Fruit fly (Drosophila melanogaster): Measurements from ENCODE around the gene CG3808.

CG3808 gene

dm6 chr3L:18995667-18996029 is 4.8 kb downstream of the CG3808 start:
- TF ChIP-seq Mnt (GFP tag; optimal IDR thresholded peaks at IDR 0.05) (peak; percentile 53), toe (GFP tag; optimal IDR thresholded peaks at IDR 0.05) (no peak), ovo (GFP tag; optimal IDR thresholded peaks at IDR 0.05) (peak; percentile 9), cic (GFP tag; optimal IDR thresholded peaks at IDR 0.05) (peak; percentile 35), tj (GFP tag; optimal IDR thresholded peaks at IDR 0.05) (peak; percentile 19), CG5204 (GFP tag; optimal IDR thresholded peaks at IDR 0.05) (no peak), Hr96 (GFP tag; optimal IDR thresholded peaks at IDR 0.05) (no peak)

dm6 chr3L:18994505-18994969 is 5.9 kb downstream of the CG3808 start:
- TF ChIP-seq cic (GFP tag; optimal IDR thresholded peaks at IDR 0.05): peak; percentile 75
- peak; percentile 80 for TF ChIP-seq Mnt (GFP tag; optimal IDR thresholded peaks at IDR 0.05)
- TF ChIP-seq cnc (optimal IDR thresholded peaks at IDR 0.05): no peak
- TF ChIP-seq Clk (GFP tag; optimal IDR thresholded peaks at IDR 0.05): no peak
- TF ChIP-seq CG33017 (tag; optimal IDR thresholded peaks at IDR 0.05): peak; percentile 20

- TF ChIP-seq Mnt (GFP tag; optimal IDR thresholded peaks at IDR 0.05) (no peak), bab1 (GFP tag; optimal IDR thresholded peaks at IDR 0.05) (no peak), CG12768 (GFP tag; optimal IDR thresholded peaks at IDR 0.05) (no peak), toe (GFP tag; optimal IDR thresholded peaks at IDR 0.05) (no peak), CG7101 (tag; optimal IDR thresholded peaks at IDR 0.05) (no peak), cnc (optimal IDR thresholded peaks at IDR 0.05) (no peak), ovo (GFP tag; optimal IDR thresholded peaks at IDR 0.05) (no peak), Crg-1 (GFP tag; optimal IDR thresholded peaks at IDR 0.05) (no peak), CG1620 (GFP tag; optimal IDR thresholded peaks at IDR 0.05) (no peak), kay (GFP tag; ENCODE audit: borderline replicate concordance) (no peak), cic (GFP tag; optimal IDR thresholded peaks at IDR 0.05) (no peak), CG33017 (tag; optimal IDR thresholded peaks at IDR 0.05) (no peak), Clk (GFP tag; optimal IDR thresholded peaks at IDR 0.05) (no peak), Hr96 (GFP tag; optimal IDR thresholded peaks at IDR 0.05) (no peak), tj (GFP tag; optimal IDR thresholded peaks at IDR 0.05) (no peak)
These were observed 6.7 kb downstream of the CG3808 start for dm6 chr3L:18993578-18994255.

- TF ChIP-seq Mnt (GFP tag; optimal IDR thresholded peaks at IDR 0.05) (no peak), CG7101 (tag; optimal IDR thresholded peaks at IDR 0.05) (no peak), CG12768 (GFP tag; optimal IDR thresholded peaks at IDR 0.05) (no peak), tj (GFP tag; optimal IDR thresholded peaks at IDR 0.05) (peak; percentile 76), CG11617 (GFP tag; optimal IDR thresholded peaks at IDR 0.05) (no peak), Clk (GFP tag; optimal IDR thresholded peaks at IDR 0.05) (no peak), cic (GFP tag; optimal IDR thresholded peaks at IDR 0.05) (peak; percentile 42)
These were observed 7.6 kb downstream of the CG3808 start for dm6 chr3L:18992820-18993219.

- TF ChIP-seq cnc (optimal IDR thresholded peaks at IDR 0.05) (no peak), CG7045 (GFP tag; optimal IDR thresholded peaks at IDR 0.05) (no peak), Clk (GFP tag; optimal IDR thresholded peaks at IDR 0.05) (no peak), CG33017 (tag; optimal IDR thresholded peaks at IDR 0.05) (no peak), cic (GFP tag; optimal IDR thresholded peaks at IDR 0.05) (no peak), CG14711 (tag; optimal IDR thresholded peaks at IDR 0.05) (no peak), Crg-1 (GFP tag; optimal IDR thresholded peaks at IDR 0.05) (no peak), tj (GFP tag; optimal IDR thresholded peaks at IDR 0.05) (no peak), kay (GFP tag; ENCODE audit: borderline replicate concordance) (no peak), ovo (GFP tag; optimal IDR thresholded peaks at IDR 0.05) (no peak), CG5204 (GFP tag; optimal IDR thresholded peaks at IDR 0.05) (no peak), CG12768 (GFP tag; optimal IDR thresholded peaks at IDR 0.05) (no peak), bab1 (GFP tag; optimal IDR thresholded peaks at IDR 0.05) (no peak), CG1620 (GFP tag; optimal IDR thresholded peaks at IDR 0.05) (no peak), Mnt (GFP tag; optimal IDR thresholded peaks at IDR 0.05) (no peak), toe (GFP tag; optimal IDR thresholded peaks at IDR 0.05) (no peak), pad (GFP tag; optimal IDR thresholded peaks at IDR 0.05) (no peak), CG7101 (tag; optimal IDR thresholded peaks at IDR 0.05) (no peak), Hr96 (GFP tag; optimal IDR thresholded peaks at IDR 0.05) (no peak), CG11617 (GFP tag; optimal IDR thresholded peaks at IDR 0.05) (no peak)
These were observed 10.8 kb downstream of the CG3808 start, which contains the start of gene CG34256 for dm6 chr3L:18989611-18990010. Gene CG34256 (minus strand): TSS chr3L:18989815.

- TF ChIP-seq CG7045 (GFP tag; optimal IDR thresholded peaks at IDR 0.05): no peak
- no peak for TF ChIP-seq CG5204 (GFP tag; optimal IDR thresholded peaks at IDR 0.05)
- no peak for TF ChIP-seq Crg-1 (GFP tag; optimal IDR thresholded peaks at IDR 0.05)
- no peak for TF ChIP-seq ovo (GFP tag; optimal IDR thresholded peaks at IDR 0.05)
- no peak for TF ChIP-seq toe (GFP tag; optimal IDR thresholded peaks at IDR 0.05)
- TF ChIP-seq pad (GFP tag; optimal IDR thresholded peaks at IDR 0.05): no peak
- no peak for TF ChIP-seq cic (GFP tag; optimal IDR thresholded peaks at IDR 0.05)
- TF ChIP-seq CG12768 (GFP tag; optimal IDR thresholded peaks at IDR 0.05): no peak
- no peak for TF ChIP-seq kay (GFP tag; ENCODE audit: borderline replicate concordance)
- TF ChIP-seq bab1 (GFP tag; optimal IDR thresholded peaks at IDR 0.05): no peak
- TF ChIP-seq CG1620 (GFP tag; optimal IDR thresholded peaks at IDR 0.05): no peak
- no peak for TF ChIP-seq cnc (optimal IDR thresholded peaks at IDR 0.05)
- no peak for TF ChIP-seq Mnt (GFP tag; optimal IDR thresholded peaks at IDR 0.05)
- TF ChIP-seq CG14711 (tag; optimal IDR thresholded peaks at IDR 0.05): no peak
- no peak for TF ChIP-seq CG7101 (tag; optimal IDR thresholded peaks at IDR 0.05)
- TF ChIP-seq Clk (GFP tag; optimal IDR thresholded peaks at IDR 0.05): no peak
- no peak for TF ChIP-seq CG11617 (GFP tag; optimal IDR thresholded peaks at IDR 0.05)
- TF ChIP-seq Hr96 (GFP tag; optimal IDR thresholded peaks at IDR 0.05): no peak
These were observed 12.2 kb downstream of the CG3808 start, which contains the start of gene CG11619 for dm6 chr3L:18988055-18988819. Gene CG11619 (minus strand): TSS chr3L:18988323.
